Fruit fly (Drosophila melanogaster): Measurements from ENCODE around the gene CG5676.
A peak's percentile ranks its signal among the peaks of the same experiment; 100 is the strongest.

The CG5676 gene

dm6 chr2L:10255725-10256158, at the start of gene CG5676 (continued):
- no peak for TF ChIP-seq lola (GFP tag; optimal IDR thresholded peaks at IDR 0.05)
- no peak for TF ChIP-seq Dbx (GFP tag; IDR thresholded peaks at IDR 0.05)
- TF ChIP-seq Sry-δ (GFP tag; optimal IDR thresholded peaks at IDR 0.05) = peak; percentile 38
- TF ChIP-seq CG12104 (GFP tag; optimal IDR thresholded peaks at IDR 0.05) = no peak
- TF ChIP-seq CG15011 (GFP tag; optimal IDR thresholded peaks at IDR 0.05) = no peak
- no peak for TF ChIP-seq CkIIα-i1 (GFP tag; IDR thresholded peaks at IDR 0.05)
- TF ChIP-seq dmrt11E (tag; optimal IDR thresholded peaks at IDR 0.05) = no peak
- no peak for TF ChIP-seq sim (GFP tag; IDR thresholded peaks at IDR 0.05)
- TF ChIP-seq Fer2 (tag; optimal IDR thresholded peaks at IDR 0.05) = no peak
- TF ChIP-seq CG9437 (GFP tag; optimal IDR thresholded peaks at IDR 0.05) = peak; percentile 54
- no peak for TF ChIP-seq luna (GFP tag; optimal IDR thresholded peaks at IDR 0.05)
- no peak for TF ChIP-seq odd (GFP tag; optimal IDR thresholded peaks at IDR 0.05)
- no peak for TF ChIP-seq Vsx1 (GFP tag; optimal IDR thresholded peaks at IDR 0.05)
- no peak for TF ChIP-seq H15 (GFP tag; IDR thresholded peaks at IDR 0.05)
- TF ChIP-seq Dek (tag; optimal IDR thresholded peaks at IDR 0.05) = no peak
- TF ChIP-seq CG4617 (GFP tag; optimal IDR thresholded peaks at IDR 0.05; ENCODE audit: borderline replicate concordance) = peak; percentile 15
- TF ChIP-seq Spps (tag; optimal IDR thresholded peaks at IDR 0.05) = no peak
- TF ChIP-seq Ravus (GFP tag; IDR thresholded peaks at IDR 0.05) = no peak
- TF ChIP-seq NfI (GFP tag; optimal IDR thresholded peaks at IDR 0.05) = no peak
- TF ChIP-seq CG30020 (tag; optimal IDR thresholded peaks at IDR 0.05) = peak; percentile 99
- no peak for TF ChIP-seq Six4 (GFP tag; optimal IDR thresholded peaks at IDR 0.05)
- no peak for TF ChIP-seq tx (GFP tag; optimal IDR thresholded peaks at IDR 0.05)
- TF ChIP-seq CG8944 (GFP tag; optimal IDR thresholded peaks at IDR 0.05) = no peak
- TF ChIP-seq az2 (GFP tag; optimal IDR thresholded peaks at IDR 0.05) = no peak
- no peak for TF ChIP-seq chinmo (GFP tag; IDR thresholded peaks at IDR 0.05; ENCODE audit: partially characterized antibody)
- TF ChIP-seq CG17612 (GFP tag; IDR thresholded peaks at IDR 0.05) = no peak
- no peak for TF ChIP-seq Bdp1 (GFP tag; optimal IDR thresholded peaks at IDR 0.05)
- no peak for TF ChIP-seq C15 (GFP tag; IDR thresholded peaks at IDR 0.05)
- TF ChIP-seq sisA (GFP tag; IDR thresholded peaks at IDR 0.05) = no peak
- TF ChIP-seq CG3163 (GFP tag; optimal IDR thresholded peaks at IDR 0.05) = no peak
- TF ChIP-seq MBD-R2 (GFP tag; IDR thresholded peaks at IDR 0.05) = peak; percentile 70
- peak in 1 of 2 experiments; percentile 74 for TF ChIP-seq Pdp1 (GFP tag; optimal IDR thresholded peaks at IDR 0.05)
- TF ChIP-seq salm (tag; optimal IDR thresholded peaks at IDR 0.05) = no peak
- no peak for TF ChIP-seq tup (GFP tag; optimal IDR thresholded peaks at IDR 0.05)
- TF ChIP-seq aop (GFP tag; IDR thresholded peaks at IDR 0.05) = no peak
- no peak; the same call in 1 of the 2 replicates for TF ChIP-seq vvl (GFP tag; IDR thresholded peaks at IDR 0.05)
- TF ChIP-seq NC2α (GFP tag; optimal IDR thresholded peaks at IDR 0.05) = no peak
- TF ChIP-seq CG12236 (GFP tag; optimal IDR thresholded peaks at IDR 0.05) = no peak
- TF ChIP-seq fu2 (GFP tag; optimal IDR thresholded peaks at IDR 0.05) = no peak
- TF ChIP-seq YL-1 (GFP tag; optimal IDR thresholded peaks at IDR 0.05) = peak; percentile 46
- TF ChIP-seq CG6813 (GFP tag; optimal IDR thresholded peaks at IDR 0.05) = no peak
- no peak for TF ChIP-seq pum (GFP tag; optimal IDR thresholded peaks at IDR 0.05)
- TF ChIP-seq toy (GFP tag; IDR thresholded peaks at IDR 0.05) = no peak
- TF ChIP-seq exex (tag; optimal IDR thresholded peaks at IDR 0.05) = no peak
- TF ChIP-seq CG16779 (GFP tag; IDR thresholded peaks at IDR 0.05) = no peak
- TF ChIP-seq psq (GFP tag; optimal IDR thresholded peaks at IDR 0.05) = no peak
- TF ChIP-seq CG33557 (GFP tag; optimal IDR thresholded peaks at IDR 0.05) = no peak
- no peak for TF ChIP-seq CG2120 (GFP tag; optimal IDR thresholded peaks at IDR 0.05)
- TF ChIP-seq pzg (GFP tag; optimal IDR thresholded peaks at IDR 0.05) = peak; percentile 71
- TF ChIP-seq hb (GFP tag; IDR thresholded peaks at IDR 0.05; ENCODE audit: partially characterized antibody) = no peak
- TF ChIP-seq wek (GFP tag; optimal IDR thresholded peaks at IDR 0.05) = no peak
- TF ChIP-seq CG11456 (GFP tag; IDR thresholded peaks at IDR 0.05) = no peak

Measured in whole organism, embryonic.